Fruit fly (Drosophila melanogaster): ENCODE results near the gene CG9147.
A peak's percentile ranks its signal among the peaks of the same experiment; 100 is the strongest.

Gene CG9147

dm6 chr2L:6075345-6075744, 9.5 kb downstream of the CG9147 start (continued):
- peak; percentile 55 for TF ChIP-seq CG13894 (tag; optimal IDR thresholded peaks at IDR 0.05)
- TF ChIP-seq Dll (GFP tag; IDR thresholded peaks at IDR 0.05; ENCODE audit: partially characterized antibody): 0 out of 4 replicates have a peak, but pooled peaks have one; percentile 13
- TF ChIP-seq Atf3 (GFP tag; optimal IDR thresholded peaks at IDR 0.05): peak; percentile 0
- peak; percentile 70; the same call in 1 of the 2 replicates for TF ChIP-seq ttk (GFP tag; IDR thresholded peaks at IDR 0.05)
- peak; percentile 41 for TF ChIP-seq CG10543 (GFP tag; optimal IDR thresholded peaks at IDR 0.05)
- peak; percentile 48 for TF ChIP-seq Deaf1 (tag; optimal IDR thresholded peaks at IDR 0.05)
- TF ChIP-seq Blimp-1 (GFP tag; optimal IDR thresholded peaks at IDR 0.05): peak; percentile 98
- TF ChIP-seq CG16863 (GFP tag; optimal IDR thresholded peaks at IDR 0.05): no peak
- no peak for TF ChIP-seq emc (GFP tag; optimal IDR thresholded peaks at IDR 0.05)

dm6 chr2L:6076143-6076542, 10.3 kb downstream of the CG9147 start:
- TF ChIP-seq ato (GFP tag; IDR thresholded peaks at IDR 0.05; ENCODE audit: partially characterized antibody) (peak; percentile 15; the same call in 1 of the 2 replicates), fd64A (GFP tag; optimal IDR thresholded peaks at IDR 0.05) (no peak), insv (GFP tag; optimal IDR thresholded peaks at IDR 0.05) (peak in 1 of 2 experiments; percentile 90), Pdp1 (GFP tag; optimal IDR thresholded peaks at IDR 0.05) (peak in 1 of 2 experiments; percentile 98), gfzf (GFP tag; optimal IDR thresholded peaks at IDR 0.05) (no peak), CG13287 (GFP tag; IDR thresholded peaks at IDR 0.05; ENCODE audit: partially characterized antibody) (peak; percentile 8; the same call in 1 of the 2 replicates), cg (GFP tag; optimal IDR thresholded peaks at IDR 0.05) (peak; percentile 71), chm (GFP tag; IDR thresholded peaks at IDR 0.05) (peak; percentile 32; the same call in 1 of the 2 replicates), z (GFP tag; IDR thresholded peaks at IDR 0.05) (peak; percentile 97), CG5180 (GFP tag; optimal IDR thresholded peaks at IDR 0.05) (peak; percentile 40), abd-A (tag; optimal IDR thresholded peaks at IDR 0.05) (peak; percentile 12), chinmo (GFP tag; IDR thresholded peaks at IDR 0.05; ENCODE audit: partially characterized antibody) (peak; percentile 81; the same call in 2 of the 4 replicates), vvl (GFP tag; IDR thresholded peaks at IDR 0.05) (0 out of 2 replicates have a peak, but pooled peaks have one; percentile 25), ind (GFP tag; optimal IDR thresholded peaks at IDR 0.05) (no peak), CG11695 (GFP tag; IDR thresholded peaks at IDR 0.05) (no peak), Hr39 (optimal IDR thresholded peaks at IDR 0.05) (no peak), sqz (GFP tag; optimal IDR thresholded peaks at IDR 0.05) (peak; percentile 90), stwl (tag; optimal IDR thresholded peaks at IDR 0.05) (peak; percentile 14), CG12299 (tag; optimal IDR thresholded peaks at IDR 0.05) (no peak), sd (tag; optimal IDR thresholded peaks at IDR 0.05) (peak; percentile 1)

DNA sequence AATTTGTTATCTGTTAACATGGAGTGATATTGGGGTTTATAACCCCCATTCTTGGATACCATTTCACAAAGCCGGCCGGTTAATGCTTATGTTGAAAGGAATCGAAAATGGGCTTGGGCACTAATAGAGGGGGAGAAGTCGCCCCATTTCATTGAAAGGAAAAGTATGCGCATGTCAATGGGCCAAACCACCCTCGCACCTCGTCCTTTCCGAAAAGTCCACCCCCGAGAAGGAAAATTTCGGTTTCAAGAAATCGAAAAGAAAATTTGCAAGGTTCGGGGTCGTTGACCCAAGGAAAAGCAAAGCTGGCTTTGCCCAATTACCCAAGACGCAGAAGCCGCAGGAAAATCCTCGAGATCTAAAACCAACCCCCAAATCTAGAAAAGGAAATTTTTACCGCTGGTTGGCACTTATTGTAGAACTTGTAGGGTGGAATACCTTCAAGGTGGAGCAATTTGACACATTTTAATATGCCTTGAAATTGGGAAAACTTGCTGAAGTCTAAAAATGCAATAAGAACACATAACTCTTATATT, 11.1 kb downstream of the CG9147 start:
- peak; percentile 27; the same call in 1 of the 2 replicates for TF ChIP-seq crol (GFP tag; IDR thresholded peaks at IDR 0.05)
- TF ChIP-seq nerfin-2 (GFP tag; IDR thresholded peaks at IDR 0.05; ENCODE audit: partially characterized antibody): no peak
- peak; percentile 68 for TF ChIP-seq ewg (GFP tag; optimal IDR thresholded peaks at IDR 0.05)
- TF ChIP-seq jumu (GFP tag; optimal IDR thresholded peaks at IDR 0.05): no peak
- 0 out of 3 replicates have a peak, but pooled peaks have one; percentile 10 for TF ChIP-seq otp (GFP tag; IDR thresholded peaks at IDR 0.05)
- peak; percentile 99 for TF ChIP-seq CG13894 (tag; optimal IDR thresholded peaks at IDR 0.05)
- TF ChIP-seq CG12071 (GFP tag; optimal IDR thresholded peaks at IDR 0.05): no peak
- no peak for TF ChIP-seq Sry-δ (GFP tag; optimal IDR thresholded peaks at IDR 0.05)
- peak; percentile 93 for TF ChIP-seq pros (GFP tag; optimal IDR thresholded peaks at IDR 0.05)
- no peak for TF ChIP-seq HmgZ (tag; optimal IDR thresholded peaks at IDR 0.05)
- peak; percentile 10; the same call in 1 of the 2 replicates for TF ChIP-seq CG6689 (GFP tag; IDR thresholded peaks at IDR 0.05)
- TF ChIP-seq seq (GFP tag; IDR thresholded peaks at IDR 0.05): peak; percentile 65; the same call in 1 of the 2 replicates
- no peak for TF ChIP-seq Hr3 (GFP tag; optimal IDR thresholded peaks at IDR 0.05)
- TF ChIP-seq ERR (GFP tag; optimal IDR thresholded peaks at IDR 0.05): no peak

Measured in whole organism, embryonic.